Fruit fly (Drosophila melanogaster) whole organism, embryonic: ENCODE data around the gene Mct1.

Experiments used
- Aef1 ChIP-seq: fragments of 200-800 bp; sonication (Bioruptor generic); IDR thresholded peaks from 3 replicates; pipeline ENCODE4 v1.3.6; 2022; ENCODE audit warnings: missing biosample characterization, missing genetic modification characterization
- CG11085 ChIP-seq: fragments of 200-800 bp; sonication (Bioruptor generic); IDR thresholded peaks from 2 replicates; pipeline ENCODE4 v1.3.6; 2022; ENCODE audit warnings: missing biosample characterization, missing genetic modification characterization
- CG11560 ChIP-seq: fragments of 200-800 bp; sonication (Bioruptor generic); IDR thresholded peaks from 3 replicates; pipeline ENCODE4 v1.3.6; 2022; ENCODE audit warnings: missing biosample characterization, missing genetic modification characterization
- CG12299 ChIP-seq: fragments of 200-800 bp; sonication (Bioruptor generic); optimal IDR thresholded peaks from 2 replicates; lab custom pipeline; 2018; ENCODE audit warnings: missing biosample characterization, mild to moderate bottlenecking, missing genetic modification characterization
- CG12744 ChIP-seq: fragments of 200-800 bp; sonication (Bioruptor generic); optimal IDR thresholded peaks from 2 replicates; lab custom pipeline; 2016; ENCODE audit warnings: missing biosample characterization, missing genetic modification characterization
- CG13296 ChIP-seq: fragments of 200-800 bp; sonication (Bioruptor generic); optimal IDR thresholded peaks from 3 replicates; lab custom pipeline; 2018; ENCODE audit warnings: missing biosample characterization, mild to moderate bottlenecking, missing genetic modification characterization
- CG18011 ChIP-seq: fragments of 200-800 bp; sonication (Bioruptor generic); optimal IDR thresholded peaks from 2 replicates; lab custom pipeline; 2017; ENCODE audit warnings: missing biosample characterization, missing genetic modification characterization, mild to moderate bottlenecking, moderate library complexity, missing genotype
- CG18476 ChIP-seq: fragments of 200-800 bp; sonication (Bioruptor generic); optimal IDR thresholded peaks from 2 replicates; lab custom pipeline; 2016; ENCODE audit warnings: missing biosample characterization, mild to moderate bottlenecking, missing genetic modification characterization
- CG2678 ChIP-seq: fragments of 200-800 bp; sonication (Bioruptor generic); optimal IDR thresholded peaks from 3 replicates; lab custom pipeline; 2019; ENCODE audit warnings: missing biosample characterization, mild to moderate bottlenecking, missing genetic modification characterization, moderate library complexity
- CG2875 ChIP-seq: fragments of 200-800 bp; sonication (Bioruptor generic); optimal IDR thresholded peaks from 2 replicates; lab custom pipeline; 2017; ENCODE audit warnings: missing biosample characterization, mild to moderate bottlenecking, missing genetic modification characterization, missing genetic modification reagents
- CG31224 ChIP-seq: fragments of 200-800 bp; sonication (Bioruptor generic); IDR thresholded peaks from 2 replicates; pipeline ENCODE4 v1.3.6; 2022; ENCODE audit warnings: missing biosample characterization, missing genetic modification characterization
- CG32532 ChIP-seq: fragments of 200-800 bp; sonication (Bioruptor generic); IDR thresholded peaks from 2 replicates; pipeline ENCODE4 v1.3.6; 2022; ENCODE audit warnings: missing biosample characterization, missing genetic modification characterization
- CG34422 ChIP-seq: fragments of 200-800 bp; sonication (Bioruptor generic); IDR thresholded peaks from 3 replicates; pipeline ENCODE4 v1.3.6; 2022; ENCODE audit warnings: missing biosample characterization, missing genetic modification characterization
- CG4282 ChIP-seq: fragments of 200-800 bp; sonication (Bioruptor generic); optimal IDR thresholded peaks from 2 replicates; lab custom pipeline; 2016; ENCODE audit warnings: missing biosample characterization, missing genetic modification characterization
- CG4328 ChIP-seq: fragments of 200-800 bp; sonication (Bioruptor generic); optimal IDR thresholded peaks from 3 replicates; lab custom pipeline; 2017; ENCODE audit warnings: missing biosample characterization, missing genetic modification reagents, missing genetic modification characterization
- CG4854 ChIP-seq: fragments of 200-800 bp; sonication (Bioruptor generic); optimal IDR thresholded peaks from 2 replicates; lab custom pipeline; 2016; ENCODE audit warnings: missing biosample characterization, missing genetic modification characterization, inconsistent platforms
- CG6272 ChIP-seq: fragments of 200-800 bp; sonication (Bioruptor generic); IDR thresholded peaks from 2 replicates; pipeline ENCODE4 v1.3.6; 2022; ENCODE audit warnings: missing biosample characterization, missing genetic modification characterization
- CG7963 ChIP-seq: fragments of 200-800 bp; sonication (Bioruptor generic); IDR thresholded peaks from 3 replicates; pipeline ENCODE4 v1.3.6; 2022; ENCODE audit warnings: missing biosample characterization, missing genetic modification characterization; ENCODE audit not compliant: partially characterized antibody
- CG8089 ChIP-seq: fragments of 200-800 bp; sonication (Bioruptor generic); optimal IDR thresholded peaks from 3 replicates; lab custom pipeline; 2016; ENCODE audit warnings: missing biosample characterization, missing genetic modification characterization
- CG8290 ChIP-seq, 3 experiments: fragments of 200-800 bp; sonication (Bioruptor generic); optimal IDR thresholded peaks; 2 replicates each; lab custom pipeline; 2016 to 2019; ENCODE audit warnings: missing biosample characterization in 3 of 3, missing genetic modification characterization in 3 of 3, mild to moderate bottlenecking in 2 of 3, moderate library complexity in 1 of 3
- CG9932 ChIP-seq: fragments of 200-800 bp; sonication (Bioruptor generic); IDR thresholded peaks from 2 replicates; pipeline ENCODE4 v1.3.6; 2022; ENCODE audit warnings: missing biosample characterization, missing genetic modification characterization
- Dp ChIP-seq: fragments of 200-800 bp; sonication (Bioruptor generic); optimal IDR thresholded peaks from 2 replicates; lab custom pipeline; 2018; ENCODE audit warnings: missing biosample characterization, mild to moderate bottlenecking, missing genetic modification characterization, moderate library complexity
- Dref ChIP-seq: fragments of 200-800 bp; sonication (Bioruptor generic); IDR thresholded peaks from 2 replicates; pipeline ENCODE4 v1.3.6; 2022; ENCODE audit warnings: missing biosample characterization, missing genetic modification characterization
- Fer1 ChIP-seq: fragments of 200-800 bp; sonication (Bioruptor generic); optimal IDR thresholded peaks from 2 replicates; lab custom pipeline; 2017; ENCODE audit warnings: missing biosample characterization, mild to moderate bottlenecking, missing genetic modification characterization
- HmgZ ChIP-seq: fragments of 200-800 bp; sonication (Bioruptor generic); optimal IDR thresholded peaks from 2 replicates; lab custom pipeline; 2018; ENCODE audit warnings: missing biosample characterization, mild to moderate bottlenecking, missing genetic modification characterization
- Hr78 ChIP-seq, 2 experiments: fragments of 200-800 bp in 1 of 2; fragments of >200 bp in 1 of 2; sonication (Bioruptor generic) in 1 of 2; optimal IDR thresholded peaks; 2 replicates each; lab custom pipeline; 2017 to 2019; ENCODE audit warnings: missing biosample characterization in 2 of 2, missing genetic modification characterization in 2 of 2, mild to moderate bottlenecking in 1 of 2, moderate library complexity in 1 of 2
- Jarid2 ChIP-seq: fragments of 200-800 bp; sonication (Bioruptor generic); optimal IDR thresholded peaks from 3 replicates; lab custom pipeline; 2017; ENCODE audit warnings: mild to moderate bottlenecking, missing biosample characterization, missing genetic modification reagents, missing genetic modification characterization
- Kr ChIP-seq: fragments of 200-800 bp; sonication (Bioruptor generic); optimal IDR thresholded peaks from 2 replicates; lab custom pipeline; 2017; ENCODE audit warnings: missing biosample characterization, mild to moderate bottlenecking, missing genetic modification characterization
- NC2α ChIP-seq: fragments of 200-800 bp; sonication (Bioruptor generic); optimal IDR thresholded peaks from 2 replicates; lab custom pipeline; 2016; ENCODE audit warnings: missing biosample characterization, missing genetic modification characterization
- Oli ChIP-seq: fragments of 200-800 bp; sonication (Bioruptor generic); optimal IDR thresholded peaks from 2 replicates; lab custom pipeline; 2018; ENCODE audit warnings: missing biosample characterization, mild to moderate bottlenecking, missing genetic modification characterization, moderate library complexity
- abd-A ChIP-seq: fragments of 200-800 bp; sonication (Bioruptor generic); optimal IDR thresholded peaks from 3 replicates; lab custom pipeline; 2019; ENCODE audit warnings: missing biosample characterization, mild to moderate bottlenecking, missing genetic modification characterization, moderate library complexity
- ac ChIP-seq: fragments of 200-800 bp; sonication (Bioruptor generic); optimal IDR thresholded peaks from 3 replicates; lab custom pipeline; 2017; ENCODE audit warnings: missing biosample characterization, mild to moderate bottlenecking, missing genetic modification characterization
- ase ChIP-seq: fragments of 200-800 bp; sonication (Bioruptor generic); IDR thresholded peaks from 3 replicates; pipeline ENCODE4 v1.3.6; 2022; ENCODE audit warnings: missing biosample characterization, missing genetic modification characterization
- caup ChIP-seq: fragments of 200-800 bp; sonication (Bioruptor generic); optimal IDR thresholded peaks from 3 replicates; lab custom pipeline; 2017; ENCODE audit warnings: missing biosample characterization, mild to moderate bottlenecking, missing genetic modification characterization, moderate library complexity; ENCODE audit not compliant: severe bottlenecking
- chif ChIP-seq, 2 experiments: fragments of 200-800 bp; sonication (Bioruptor generic); optimal IDR thresholded peaks; 3 replicates each; lab custom pipeline; 2016; ENCODE audit warnings: missing biosample characterization in 2 of 2, missing genetic modification characterization in 2 of 2
- dati ChIP-seq: fragments of 200-800 bp; sonication (Bioruptor generic); IDR thresholded peaks from 2 replicates; pipeline ENCODE4 v1.3.6; 2022; ENCODE audit warnings: missing biosample characterization, missing genetic modification characterization
- ems ChIP-seq: fragments of 200-800 bp; sonication (Bioruptor generic); optimal IDR thresholded peaks from 3 replicates; lab custom pipeline; 2016; ENCODE audit warnings: missing biosample characterization, missing genetic modification characterization
- grn ChIP-seq: fragments of 200-800 bp; sonication (Bioruptor generic); optimal IDR thresholded peaks from 3 replicates; lab custom pipeline; 2017; ENCODE audit warnings: missing biosample characterization, missing genetic modification characterization
- lab ChIP-seq: fragments of 200-800 bp; sonication (Bioruptor generic); optimal IDR thresholded peaks from 3 replicates; lab custom pipeline; 2017; ENCODE audit warnings: missing biosample characterization, missing genetic modification characterization, mild to moderate bottlenecking, moderate library complexity, missing genetic modification reagents
- luna ChIP-seq: fragments of 200-800 bp; sonication (Bioruptor generic); optimal IDR thresholded peaks from 2 replicates; lab custom pipeline; 2016; ENCODE audit warnings: missing biosample characterization, missing genetic modification characterization
- onecut ChIP-seq: fragments of 200-800 bp; sonication (Bioruptor generic); IDR thresholded peaks from 2 replicates; pipeline ENCODE4 v1.3.6; 2022; ENCODE audit warnings: missing biosample characterization, missing genetic modification characterization
- org-1 ChIP-seq: fragments of 200-800 bp; sonication (Bioruptor generic); optimal IDR thresholded peaks from 2 replicates; lab custom pipeline; 2017; ENCODE audit warnings: missing biosample characterization, missing genetic modification characterization
- pan ChIP-seq, 4 experiments: fragments of >200 bp in 3 of 4; fragments of 200-800 bp in 1 of 4; sonication (Bioruptor generic) in 1 of 4; optimal IDR thresholded peaks in 3 of 4; IDR thresholded peaks in 1 of 4; 2 replicates each; pipeline versions ENCODE4 v1.3.6 to Lab custom; 2017 to 2022; ENCODE audit warnings: missing biosample characterization in 2 of 4, missing genetic modification characterization in 2 of 4, mixed read lengths in 1 of 4
- pfk ChIP-seq: fragments of 200-800 bp; sonication (Bioruptor generic); optimal IDR thresholded peaks from 2 replicates; lab custom pipeline; 2018; ENCODE audit warnings: missing biosample characterization, mild to moderate bottlenecking, missing genetic modification characterization, moderate library complexity
- rib ChIP-seq: fragments of 200-800 bp; sonication (Bioruptor generic); IDR thresholded peaks from 2 replicates; pipeline ENCODE4 v1.3.6; 2022; ENCODE audit warnings: missing biosample characterization, missing genetic modification characterization
- row ChIP-seq: fragments of 200-800 bp; sonication (Bioruptor generic); IDR thresholded peaks from 3 replicates; pipeline ENCODE4 v1.3.6; 2022; ENCODE audit warnings: missing biosample characterization, missing genetic modification characterization
- sens-2 ChIP-seq: fragments of 200-800 bp; sonication (Bioruptor generic); IDR thresholded peaks from 2 replicates; pipeline ENCODE4 v1.3.6; 2022; ENCODE audit warnings: missing biosample characterization, missing genetic modification characterization
- slou ChIP-seq: fragments of 200-800 bp; sonication (Bioruptor generic); optimal IDR thresholded peaks from 3 replicates; lab custom pipeline; 2016; ENCODE audit warnings: missing biosample characterization, missing genetic modification characterization
- stwl ChIP-seq: fragments of 200-800 bp; sonication (Bioruptor generic); optimal IDR thresholded peaks from 3 replicates; lab custom pipeline; 2018; ENCODE audit warnings: missing biosample characterization, mild to moderate bottlenecking, missing genetic modification characterization, moderate library complexity
- yki ChIP-seq: fragments of >200 bp; optimal IDR thresholded peaks from 3 replicates; lab custom pipeline; 2018
- zf30C ChIP-seq: fragments of 200-800 bp; sonication (Bioruptor generic); optimal IDR thresholded peaks from 3 replicates; lab custom pipeline; 2018; ENCODE audit warnings: missing biosample characterization, mild to moderate bottlenecking, missing genetic modification characterization

The Mct1 gene

DNA sequence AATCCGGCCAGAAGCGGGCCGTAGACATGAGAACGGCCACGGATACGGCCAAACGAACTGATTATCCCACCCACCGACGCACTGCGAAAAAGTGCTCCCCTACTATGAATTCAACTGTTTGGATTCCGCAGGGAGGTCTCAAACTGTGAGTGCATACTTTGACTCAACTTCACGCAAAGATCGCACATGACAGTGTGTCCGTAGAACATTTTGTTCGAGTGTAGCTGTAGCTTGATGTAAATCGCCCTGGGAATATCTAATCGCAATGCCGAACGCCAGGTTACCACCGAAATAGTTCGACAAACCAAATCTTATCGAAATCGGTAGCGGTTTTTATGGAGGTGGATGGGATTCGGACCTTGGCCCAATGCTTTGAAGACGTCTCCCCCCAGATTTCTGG, 28.0 kb upstream of the Mct1 start (continued):
- TF ChIP-seq HmgZ (peak; percentile 66), yki (lab: Kevin White, UChicago) (no peak), grn (GFP tag; lab: Kevin White, UChicago) (peak; percentile 85), chif (GFP tag; optimal IDR thresholded peaks at IDR 0.05; lab: Kevin White, UChicago) (no peak), Hr78 (GFP tag; optimal IDR thresholded peaks at IDR 0.05; lab: Kevin White, UChicago) (no peak), pan (optimal IDR thresholded peaks at IDR 0.05; lab: Kevin White, UChicago) (no peak), pan (GFP tag; optimal IDR thresholded peaks at IDR 0.05 in 1 of 2, IDR thresholded peaks at IDR 0.05 in 1 of 2) (peak in 1 of 2 experiments; percentile 31), CG7963 (no peak), CG11560 (tag; lab: Robert Waterston, UW) (no peak), CG18011 (GFP tag; lab: Kevin White, UChicago) (no peak), sens-2 (GFP tag; lab: Robert Waterston, UW) (no peak), lab (GFP tag; lab: Kevin White, UChicago) (peak; percentile 60), NC2α (GFP tag; lab: Kevin White, UChicago) (no peak), CG2875 (no peak), CG13296 (GFP tag; lab: Kevin White, UChicago) (peak; percentile 15), CG34422 (GFP tag; lab: Robert Waterston, UW) (no peak), CG32532 (GFP tag; lab: Robert Waterston, UW) (peak; percentile 37; the same call in 1 of the 2 replicates), abd-A (tag; lab: Kevin White, UChicago) (no peak), CG9932 (GFP tag; lab: Robert Waterston, UW) (peak; percentile 37; the same call in 1 of the 2 replicates), onecut (GFP tag; lab: Robert Waterston, UW) (no peak), CG4282 (GFP tag; lab: Kevin White, UChicago) (no peak), CG31224 (GFP tag; lab: Robert Waterston, UW) (no peak), org-1 (GFP tag; lab: Kevin White, UChicago) (no peak), CG8290 (GFP tag; optimal IDR thresholded peaks at IDR 0.05; lab: Kevin White, UChicago) (no peak), CG8290 (tag; optimal IDR thresholded peaks at IDR 0.05; lab: Kevin White, UChicago) (peak in 1 of 2 experiments; percentile 71), Jarid2 (GFP tag; lab: Kevin White, UChicago) (no peak), Dref (no peak), ac (GFP tag; lab: Kevin White, UChicago) (no peak), CG8089 (no peak), CG6272 (GFP tag; lab: Robert Waterston, UW) (no peak), Aef1 (GFP tag; lab: Robert Waterston, UW) (no peak), CG12744 (GFP tag; lab: Kevin White, UChicago) (no peak), ems (no peak), row (GFP tag; lab: Robert Waterston, UW) (peak; percentile 78), zf30C (peak; percentile 71), Oli (tag; lab: Kevin White, UChicago) (no peak), Dp (GFP tag; lab: Kevin White, UChicago) (no peak), dati (GFP tag; lab: Robert Waterston, UW) (no peak), luna (GFP tag; lab: Kevin White, UChicago) (no peak), CG2678 (tag; lab: Kevin White, UChicago) (peak; percentile 39), CG18476 (no peak), slou (GFP tag; lab: Kevin White, UChicago) (no peak), CG4328 (GFP tag; lab: Kevin White, UChicago) (no peak), Kr (GFP tag; lab: Kevin White, UChicago) (no peak), CG11085 (GFP tag; lab: Robert Waterston, UW) (no peak), rib (no peak), CG12299 (no peak), ase (GFP tag; lab: Robert Waterston, UW) (no peak), CG4854 (GFP tag; lab: Kevin White, UChicago) (no peak), stwl (tag; lab: Kevin White, UChicago) (no peak), Fer1 (GFP tag; lab: Kevin White, UChicago) (peak; percentile 52), caup (GFP tag; lab: Kevin White, UChicago) (no peak), pfk (GFP tag; lab: Kevin White, UChicago) (no peak)
